Worm (Caenorhabditis elegans) whole organism, L1 larva: ENCODE results near the gene clec-182.

ENCODE experiments used
- dpl-1 ChIP-seq, 3 experiments: fragments of 150-350 bp in 2 of 3; sonication (generic microtip) in 1 of 3; optimal IDR thresholded peaks; 2 replicates each; lab custom pipeline; 2014 to 2017; ENCODE audit warnings: missing biosample characterization in 3 of 3, missing genetic modification characterization in 3 of 3, missing genetic modification reagents in 3 of 3
- nhr-11 ChIP-seq: fragments of 150-350 bp; optimal IDR thresholded peaks from 2 replicates; lab custom pipeline; 2014; ENCODE audit warnings: missing biosample characterization, missing genetic modification characterization
- nhr-85 ChIP-seq: sonication (generic microtip); peaks from one replicate; lab custom pipeline; 2016; ENCODE audit warnings: missing genetic modification characterization, inconsistent platforms, missing compliant biosample characterization
- zag-1 ChIP-seq: fragments of 150-350 bp; optimal IDR thresholded peaks from 2 replicates; lab custom pipeline; 2014; ENCODE audit warnings: missing biosample characterization, missing genetic modification characterization

ce11 chrIV:8827500-8827899 lies 29.3 kb upstream of the clec-182 start, which contains the start of gene T28C6.7:
- TF ChIP-seq nhr-11 (tag; lab: Kevin White, UChicago) (no peak), nhr-85 (tag; lab: Kevin White, UChicago) (no peak), zag-1 (tag; lab: Kevin White, UChicago) (no peak), dpl-1 (GFP tag; optimal IDR thresholded peaks at IDR 0.05; lab: Kevin White, UChicago) (no peak)
